Fruit fly (Drosophila melanogaster) whole organism, prepupa: Measurements from ENCODE around the gene spz3.

Experiments used
- Blimp-1 ChIP-seq: fragments of 200-800 bp; sonication (Bioruptor generic); optimal IDR thresholded peaks from 3 replicates; lab custom pipeline; 2017; ENCODE audit warnings: missing biosample characterization, missing genetic modification characterization, mild to moderate bottlenecking, moderate library complexity, missing genetic modification reagents
- CG10631 ChIP-seq: fragments of 200-800 bp; sonication (Bioruptor generic); optimal IDR thresholded peaks from 2 replicates; lab custom pipeline; 2016; ENCODE audit warnings: missing biosample characterization, missing genetic modification characterization
- CG10669 ChIP-seq: fragments of 200-800 bp; sonication (Bioruptor generic); optimal IDR thresholded peaks from 3 replicates; lab custom pipeline; 2018; ENCODE audit warnings: missing biosample characterization, mild to moderate bottlenecking, missing genetic modification characterization, moderate library complexity
- CG11762 ChIP-seq: fragments of 200-800 bp; sonication (Bioruptor generic); optimal IDR thresholded peaks from 3 replicates; lab custom pipeline; 2016; ENCODE audit warnings: missing biosample characterization, missing genetic modification characterization; ENCODE audit not compliant: insufficient read depth
- CG15336 ChIP-seq: fragments of 200-800 bp; sonication (Bioruptor generic); IDR thresholded peaks from 2 replicates; pipeline ENCODE4 v1.3.6; 2022; ENCODE audit warnings: missing biosample characterization, missing genetic modification characterization
- CG1621 ChIP-seq: fragments of 200-800 bp; sonication (Bioruptor generic); optimal IDR thresholded peaks from 3 replicates; lab custom pipeline; 2018; ENCODE audit warnings: missing biosample characterization, mild to moderate bottlenecking, missing genetic modification characterization
- CG16779 ChIP-seq: fragments of 200-800 bp; sonication (Bioruptor generic); optimal IDR thresholded peaks from 3 replicates; lab custom pipeline; 2017; ENCODE audit warnings: missing biosample characterization, mild to moderate bottlenecking, missing genetic modification characterization
- CG31627 ChIP-seq: fragments of 200-800 bp; sonication (Bioruptor generic); optimal IDR thresholded peaks from 3 replicates; lab custom pipeline; 2016; ENCODE audit warnings: missing biosample characterization, missing genetic modification characterization
- CG32006 ChIP-seq: fragments of 200-800 bp; sonication (Bioruptor generic); optimal IDR thresholded peaks from 3 replicates; lab custom pipeline; 2017; ENCODE audit warnings: missing biosample characterization, mild to moderate bottlenecking, missing genetic modification characterization
- CG34406 ChIP-seq: fragments of 200-800 bp; sonication (Bioruptor generic); optimal IDR thresholded peaks from 3 replicates; lab custom pipeline; 2016; ENCODE audit warnings: missing biosample characterization, missing genetic modification characterization
- CG3919 ChIP-seq: fragments of 200-800 bp; sonication (Bioruptor generic); optimal IDR thresholded peaks from 3 replicates; lab custom pipeline; 2016; ENCODE audit warnings: missing biosample characterization, missing genetic modification characterization
- CG4318 ChIP-seq: fragments of 200-800 bp; sonication (Bioruptor generic); optimal IDR thresholded peaks from 3 replicates; lab custom pipeline; 2017; ENCODE audit warnings: missing biosample characterization, mild to moderate bottlenecking, missing genetic modification characterization
- CG6163 ChIP-seq: fragments of 200-800 bp; sonication (Bioruptor generic); IDR thresholded peaks from 3 replicates; pipeline ENCODE4 v1.3.6; 2022; ENCODE audit warnings: missing biosample characterization, missing genetic modification characterization
- CG6276 ChIP-seq: fragments of 200-800 bp; sonication (Bioruptor generic); optimal IDR thresholded peaks from 2 replicates; lab custom pipeline; 2017; ENCODE audit warnings: missing biosample characterization, mild to moderate bottlenecking, missing genetic modification characterization
- CG6792 ChIP-seq: fragments of 200-800 bp; sonication (Bioruptor generic); optimal IDR thresholded peaks from 3 replicates; lab custom pipeline; 2016; ENCODE audit warnings: missing biosample characterization, missing genetic modification characterization
- CG6808 ChIP-seq: fragments of 200-800 bp; sonication (Bioruptor generic); optimal IDR thresholded peaks from 3 replicates; lab custom pipeline; 2017; ENCODE audit warnings: missing biosample characterization, missing genetic modification characterization, mild to moderate bottlenecking, moderate library complexity, missing genetic modification reagents
- CG7368 ChIP-seq: fragments of 200-800 bp; sonication (Bioruptor generic); optimal IDR thresholded peaks from 3 replicates; lab custom pipeline; 2016; ENCODE audit warnings: missing biosample characterization, missing genetic modification characterization
- CG8119 ChIP-seq: fragments of 200-800 bp; sonication (Bioruptor generic); IDR thresholded peaks from 3 replicates; pipeline ENCODE4 v1.3.6; 2022; ENCODE audit warnings: missing biosample characterization, missing genetic modification characterization
- CG8319 ChIP-seq: fragments of 200-800 bp; sonication (Bioruptor generic); optimal IDR thresholded peaks from 3 replicates; lab custom pipeline; 2016; ENCODE audit warnings: missing biosample characterization, missing genetic modification characterization
- CG9139 ChIP-seq: fragments of 200-800 bp; sonication (Bioruptor generic); optimal IDR thresholded peaks from 3 replicates; lab custom pipeline; 2017; ENCODE audit warnings: missing biosample characterization, mild to moderate bottlenecking, missing genetic modification characterization
- Eip78C ChIP-seq: fragments of 200-800 bp; sonication (Bioruptor generic); peaks from one replicate; lab custom pipeline; 2016; ENCODE audit warnings: missing biosample characterization, missing genetic modification characterization
- Eip93F ChIP-seq: fragments of 200-800 bp; sonication (Bioruptor generic); optimal IDR thresholded peaks from 2 replicates; lab custom pipeline; 2016; ENCODE audit warnings: missing biosample characterization, mild to moderate bottlenecking, missing genetic modification characterization
- Hr38 ChIP-seq: sonication (Bioruptor generic); optimal IDR thresholded peaks from 2 replicates; lab custom pipeline; 2016; ENCODE audit warnings: missing biosample characterization, missing genetic modification characterization
- OdsH ChIP-seq: fragments of 200-800 bp; sonication (Bioruptor generic); optimal IDR thresholded peaks from 3 replicates; lab custom pipeline; 2016; ENCODE audit warnings: missing biosample characterization, missing genetic modification characterization
- Smox ChIP-seq: fragments of 200-800 bp; sonication (Bioruptor generic); optimal IDR thresholded peaks from 3 replicates; lab custom pipeline; 2016; ENCODE audit warnings: missing biosample characterization, missing genetic modification characterization
- Sox102F ChIP-seq: fragments of 200-800 bp; sonication (Bioruptor generic); optimal IDR thresholded peaks from 2 replicates; lab custom pipeline; 2016; ENCODE audit warnings: missing biosample characterization, mild to moderate bottlenecking, missing genetic modification characterization
- Sox15 ChIP-seq: fragments of 200-800 bp; sonication (Bioruptor generic); optimal IDR thresholded peaks from 3 replicates; lab custom pipeline; 2016; ENCODE audit warnings: missing biosample characterization, missing genetic modification characterization
- achi ChIP-seq: fragments of 200-800 bp; sonication (Bioruptor generic); optimal IDR thresholded peaks from 3 replicates; lab custom pipeline; 2016; ENCODE audit warnings: missing biosample characterization, missing genetic modification characterization
- acj6 ChIP-seq: fragments of 200-800 bp; sonication (Bioruptor generic); optimal IDR thresholded peaks from 3 replicates; lab custom pipeline; 2016; ENCODE audit warnings: missing biosample characterization, missing genetic modification characterization
- cyc ChIP-seq: fragments of 200-800 bp; sonication (Bioruptor generic); optimal IDR thresholded peaks from 3 replicates; lab custom pipeline; 2016; ENCODE audit warnings: missing biosample characterization, missing genetic modification characterization
- dsx ChIP-seq: fragments of 200-800 bp; optimal IDR thresholded peaks from 3 replicates; lab custom pipeline; 2019; ENCODE audit warnings: missing biosample characterization, mild to moderate bottlenecking, missing genetic modification characterization, moderate library complexity; ENCODE audit not compliant: poor library complexity, severe bottlenecking
- eg ChIP-seq: fragments of 200-800 bp; sonication (Bioruptor generic); IDR thresholded peaks from 3 replicates; pipeline ENCODE4 v1.3.6; 2022; ENCODE audit warnings: missing biosample characterization, missing genetic modification characterization
- esn ChIP-seq: fragments of 200-800 bp; sonication (Bioruptor generic); optimal IDR thresholded peaks from 2 replicates; lab custom pipeline; 2016; ENCODE audit warnings: missing biosample characterization, mild to moderate bottlenecking, missing genetic modification characterization, moderate library complexity
- fd59A ChIP-seq: fragments of 200-800 bp; sonication (Bioruptor generic); optimal IDR thresholded peaks from 2 replicates; lab custom pipeline; 2017; ENCODE audit warnings: missing biosample characterization, mild to moderate bottlenecking, missing genetic modification characterization, missing genetic modification reagents
- fd85E ChIP-seq: fragments of 200-800 bp; sonication (Bioruptor generic); optimal IDR thresholded peaks from 3 replicates; lab custom pipeline; 2016; ENCODE audit warnings: missing biosample characterization, missing genetic modification characterization
- fkh ChIP-seq: fragments of 200-800 bp; sonication (Bioruptor generic); optimal IDR thresholded peaks from 3 replicates; lab custom pipeline; 2017; ENCODE audit warnings: missing biosample characterization, mild to moderate bottlenecking, missing genetic modification characterization, moderate library complexity
- lz ChIP-seq: fragments of 200-800 bp; sonication (Bioruptor generic); optimal IDR thresholded peaks from 3 replicates; lab custom pipeline; 2016; ENCODE audit warnings: missing biosample characterization, missing genetic modification characterization
- net ChIP-seq: fragments of 200-800 bp; sonication (Bioruptor generic); optimal IDR thresholded peaks from 3 replicates; lab custom pipeline; 2016; ENCODE audit warnings: missing biosample characterization, missing genetic modification characterization
- pdm3 ChIP-seq: fragments of 200-800 bp; sonication (Bioruptor generic); optimal IDR thresholded peaks from 3 replicates; lab custom pipeline; 2016; ENCODE audit warnings: missing biosample characterization, missing genetic modification characterization
- svp ChIP-seq: fragments of 200-800 bp; sonication (Bioruptor generic); peaks from one replicate; lab custom pipeline; 2016; ENCODE audit warnings: missing biosample characterization, missing genetic modification characterization
- topi ChIP-seq: fragments of 200-800 bp; sonication (Bioruptor generic); optimal IDR thresholded peaks from 3 replicates; lab custom pipeline; 2016; ENCODE audit warnings: missing biosample characterization, missing genetic modification characterization

The spz3 gene

DNA sequence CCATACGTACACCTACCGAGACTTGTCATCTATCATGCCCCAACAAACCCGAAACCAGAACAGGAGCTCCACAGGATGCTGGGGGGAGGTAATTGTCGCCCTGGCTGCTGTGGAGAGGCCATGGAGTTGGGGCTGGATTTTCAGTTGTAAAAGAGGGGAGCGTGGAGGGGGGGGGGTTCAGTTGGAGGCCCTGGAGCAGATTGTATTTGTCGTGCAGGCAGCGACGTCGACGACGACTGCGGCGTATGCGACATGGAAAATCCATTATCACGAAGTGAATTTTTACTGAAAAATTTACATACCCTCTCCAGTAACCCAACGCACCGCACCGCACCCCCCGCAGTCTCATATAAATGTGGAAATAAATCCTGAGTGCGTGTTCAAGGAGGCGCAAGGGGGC lies 45.7 kb downstream of the spz3 start:
- no peak for TF ChIP-seq topi (GFP tag; lab: Kevin White, UChicago)
- peak; percentile 51 for TF ChIP-seq svp

DNA sequence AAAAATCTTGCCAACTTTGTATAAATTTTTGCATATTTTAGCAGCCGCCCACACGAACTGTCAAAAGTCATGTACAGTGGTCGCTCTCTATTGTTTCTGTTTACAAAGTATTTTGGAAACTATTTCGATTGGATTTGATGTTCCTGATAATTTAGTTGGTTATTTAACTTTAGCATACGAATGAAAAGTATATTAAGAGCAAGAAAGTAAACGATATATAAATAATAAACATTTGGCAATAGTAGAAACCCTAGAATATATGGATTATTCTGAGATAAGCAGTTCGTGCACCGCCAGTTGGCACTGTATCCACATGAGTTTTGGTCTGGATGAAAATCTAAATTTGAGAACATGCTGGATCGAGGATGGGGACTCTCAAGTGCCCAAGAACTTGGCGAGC lies 46.1 kb downstream of the spz3 start:
- TF ChIP-seq CG3919 (GFP tag; lab: Kevin White, UChicago) (no peak), CG6163 (no peak), achi (GFP tag; lab: Kevin White, UChicago) (no peak), CG1621 (tag; lab: Kevin White, UChicago) (no peak), acj6 (no peak), dsx (peak; percentile 28), pdm3 (GFP tag; lab: Kevin White, UChicago) (no peak), CG32006 (GFP tag; lab: Kevin White, UChicago) (peak; percentile 18), CG10669 (GFP tag; lab: Kevin White, UChicago) (no peak), Sox15 (GFP tag; lab: Kevin White, UChicago) (no peak), CG9139 (GFP tag; lab: Kevin White, UChicago) (no peak), OdsH (GFP tag; lab: Kevin White, UChicago) (no peak), lz (no peak), topi (GFP tag; lab: Kevin White, UChicago) (no peak)

DNA sequence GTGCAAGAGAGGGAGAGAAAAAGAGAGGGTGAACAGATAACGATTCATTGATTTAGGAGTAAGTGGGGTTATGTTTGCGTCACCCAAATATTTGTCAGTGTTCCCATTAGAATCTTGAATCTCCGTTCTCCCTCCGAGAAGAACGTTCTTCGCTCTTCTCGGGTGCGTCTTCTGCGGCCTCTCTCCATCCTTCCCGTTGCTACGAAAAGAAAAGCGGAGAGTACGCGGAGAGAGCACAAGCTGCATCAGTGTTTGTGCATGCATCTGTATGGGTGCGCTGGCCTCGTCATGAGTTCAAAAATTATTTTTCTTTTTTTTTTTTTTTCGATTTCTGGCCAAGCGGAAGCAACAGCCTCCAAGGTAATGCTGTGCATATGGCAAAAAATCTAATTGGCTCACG lies 50.5 kb downstream of the spz3 start:
- TF ChIP-seq CG32006 (GFP tag; lab: Kevin White, UChicago) (no peak), CG15336 (GFP tag; lab: Robert Waterston, UW) (peak; percentile 29; the same call in 1 of the 2 replicates), CG11762 (GFP tag; lab: Kevin White, UChicago) (no peak), net (GFP tag; lab: Kevin White, UChicago) (no peak), fd59A (GFP tag; lab: Kevin White, UChicago) (no peak), lz (no peak), Smox (GFP tag; lab: Kevin White, UChicago) (no peak), Blimp-1 (GFP tag; lab: Kevin White, UChicago) (no peak), Eip93F (GFP tag; lab: Kevin White, UChicago) (no peak), dsx (no peak), CG31627 (no peak), fkh (GFP tag; lab: Kevin White, UChicago) (peak; percentile 42), fd85E (GFP tag; lab: Kevin White, UChicago) (no peak), CG6276 (peak; percentile 32), CG6792 (GFP tag; lab: Kevin White, UChicago) (no peak), CG16779 (tag; lab: Kevin White, UChicago) (no peak), CG6808 (GFP tag; lab: Kevin White, UChicago) (no peak), CG4318 (GFP tag; lab: Kevin White, UChicago) (no peak), cyc (GFP tag; lab: Kevin White, UChicago) (no peak), achi (GFP tag; lab: Kevin White, UChicago) (no peak), Hr38 (GFP tag; lab: Kevin White, UChicago) (no peak), CG8119 (GFP tag; lab: Robert Waterston, UW) (0 out of 3 replicates have a peak, but pooled peaks have one; percentile 27), Sox102F (no peak), esn (peak; percentile 20), CG8319 (GFP tag; lab: Kevin White, UChicago) (no peak), OdsH (GFP tag; lab: Kevin White, UChicago) (no peak), eg (GFP tag; lab: Robert Waterston, UW) (peak; percentile 16; the same call in 1 of the 3 replicates), CG10631 (GFP tag; lab: Kevin White, UChicago) (no peak), CG34406 (GFP tag; lab: Kevin White, UChicago) (no peak), svp (peak; percentile 53), Eip78C (GFP tag; lab: Kevin White, UChicago) (peak; percentile 66), CG6163 (peak; percentile 60), CG3919 (GFP tag; lab: Kevin White, UChicago) (no peak), topi (GFP tag; lab: Kevin White, UChicago) (no peak), CG7368 (GFP tag; lab: Kevin White, UChicago) (no peak)
